Fruit fly (Drosophila melanogaster): ENCODE data around the gene Polr3D.

DNA sequence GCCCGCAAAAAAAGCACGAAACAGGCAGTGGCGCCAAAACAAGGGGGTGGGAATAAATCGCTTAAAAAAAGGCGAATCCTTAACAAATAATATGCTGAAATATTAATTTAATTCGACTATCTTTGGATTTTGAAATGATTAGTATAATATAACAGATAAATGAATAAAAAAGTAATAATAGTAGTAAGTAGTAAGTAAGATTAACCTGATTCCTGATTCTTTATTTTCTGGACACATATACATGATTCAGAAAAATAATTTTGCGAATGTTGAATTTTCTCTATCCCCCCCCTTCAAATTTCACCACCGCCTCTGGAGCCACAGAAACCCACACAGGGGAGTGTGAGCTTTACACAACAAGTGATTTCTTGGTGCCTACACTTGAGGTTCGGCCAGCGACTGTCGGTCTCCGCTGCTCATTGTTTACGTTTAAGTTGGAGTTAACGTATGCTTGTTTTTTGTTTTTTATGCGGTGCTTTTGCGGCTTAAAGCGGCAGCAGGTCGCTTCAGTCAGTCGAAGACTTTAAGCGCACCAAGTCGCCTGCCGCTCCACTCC, 39.1 kb upstream of the Polr3D start, which contains the start of gene CG7330:
- TF ChIP-seq psq (optimal IDR thresholded peaks at IDR 0.05): no peak
- no peak for TF ChIP-seq h (optimal IDR thresholded peaks at IDR 0.05)
- TF ChIP-seq insv (optimal IDR thresholded peaks at IDR 0.05): no peak
- no peak for TF ChIP-seq ttk (optimal IDR thresholded peaks at IDR 0.05)
- no peak for TF ChIP-seq Sin3A (optimal IDR thresholded peaks at IDR 0.05)
- no peak for TF ChIP-seq Myc (optimal IDR thresholded peaks at IDR 0.05)

All from Kc167 (cell line).